Worm (Caenorhabditis elegans): ENCODE measurements around the gene F42A9.17.

Gene F42A9.17

ce11 chrIV:8631033-8631432 is 19.3 kb upstream of the F42A9.17 start, which contains the start of gene dgk-4:
TSS of gene dgk-4 (plus strand) at chrIV:8631333.
- TF ChIP-seq ZK185.1 (tag; optimal IDR thresholded peaks at IDR 0.05; ENCODE audit: poor library complexity, severe bottlenecking): no peak
- no peak for TF ChIP-seq aptf-2 (GFP tag; conservative IDR thresholded peaks at IDR 0.05)
- no peak for TF ChIP-seq chd-7 (tag; optimal IDR thresholded peaks at IDR 0.05)
- no peak for TF ChIP-seq lsl-1 (GFP tag; optimal IDR thresholded peaks at IDR 0.05)
- no peak for TF ChIP-seq mxl-1 (tag; optimal IDR thresholded peaks at IDR 0.05)

DNA sequence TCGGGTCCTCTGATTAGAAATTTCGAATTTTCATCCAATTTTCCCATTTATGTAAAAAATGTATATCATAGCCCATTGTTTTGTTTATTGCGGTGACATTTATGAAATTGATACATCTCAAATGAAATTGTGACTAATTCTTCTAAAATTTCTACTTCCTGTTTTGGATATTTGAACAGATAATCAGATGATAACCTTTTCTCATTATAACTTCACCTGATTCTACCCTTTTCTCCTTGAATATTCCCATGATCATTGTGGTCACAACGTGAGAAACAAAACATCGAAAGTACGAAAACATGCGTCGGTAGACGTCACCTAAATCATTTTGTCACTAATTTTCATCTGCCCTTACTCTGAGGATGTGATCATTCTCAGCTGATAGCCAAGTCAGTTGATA is 18.5 kb upstream of the F42A9.17 start:
- no peak for TF ChIP-seq egl-44 (GFP tag; IDR thresholded peaks at IDR 0.05)
- TF ChIP-seq dox-1 (GFP tag; IDR thresholded peaks at IDR 0.05): no peak
- TF ChIP-seq efl-1 (GFP tag; optimal IDR thresholded peaks at IDR 0.05): no peak
- TF ChIP-seq athp-1 (tag; optimal IDR thresholded peaks at IDR 0.05): no peak
- TF ChIP-seq F10E7.11 (tag; optimal IDR thresholded peaks at IDR 0.05): no peak
- no peak for TF ChIP-seq sea-2 (GFP tag; IDR thresholded peaks at IDR 0.05)
- TF ChIP-seq die-1 (tag; optimal IDR thresholded peaks at IDR 0.05): no peak
- no peak for TF ChIP-seq attf-5 (GFP tag; optimal IDR thresholded peaks at IDR 0.05)
- no peak for TF ChIP-seq ztf-22 (GFP tag; optimal IDR thresholded peaks at IDR 0.05)
- no peak for TF ChIP-seq B0035.1 (tag; optimal IDR thresholded peaks at IDR 0.05)
- no peak for TF ChIP-seq nhr-179 (tag; optimal IDR thresholded peaks at IDR 0.05)
- no peak for TF ChIP-seq Y53F4B.3 (GFP tag; IDR thresholded peaks at IDR 0.05)
- no peak for TF ChIP-seq gei-17 (GFP tag; optimal IDR thresholded peaks at IDR 0.05)
- no peak for TF ChIP-seq madf-3 (GFP tag; IDR thresholded peaks at IDR 0.05)

DNA sequence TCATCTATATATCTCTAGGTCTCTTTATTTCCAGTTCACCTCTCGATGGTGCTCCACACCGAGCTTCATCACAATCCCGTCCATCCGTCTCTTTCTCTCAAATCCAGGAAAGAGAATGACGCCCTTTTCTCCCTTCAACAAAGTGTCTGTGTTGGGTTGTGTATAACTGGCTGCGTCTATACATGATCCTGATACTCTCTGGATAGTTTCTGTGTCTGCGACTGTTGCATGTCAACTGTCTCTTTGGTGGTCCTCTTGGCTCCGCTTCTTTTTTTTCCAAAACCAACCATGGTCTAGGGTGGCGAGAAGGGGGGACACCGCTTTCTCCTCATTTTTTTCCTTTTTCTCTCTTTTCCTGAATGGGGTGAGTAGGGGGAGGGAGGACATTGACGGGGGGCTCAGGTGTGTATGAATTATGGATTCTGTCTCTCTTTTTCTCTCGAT is 17.9 kb upstream of the F42A9.17 start:
- TF ChIP-seq chd-7 (tag; optimal IDR thresholded peaks at IDR 0.05) (peak; percentile 53), lag-1 (GFP tag; IDR thresholded peaks at IDR 0.05) (no peak), F55B11.4 (tag; optimal IDR thresholded peaks at IDR 0.05; ENCODE audit: borderline replicate concordance, insufficient read depth) (no peak), gei-17 (GFP tag; optimal IDR thresholded peaks at IDR 0.05) (no peak), somi-1 (GFP tag; optimal IDR thresholded peaks at IDR 0.05) (peak; percentile 4), D2030.7 (GFP tag; IDR thresholded peaks at IDR 0.05) (no peak), egrh-3 (GFP tag; IDR thresholded peaks at IDR 0.05) (no peak), tlf-1 (GFP tag; optimal IDR thresholded peaks at IDR 0.05) (no peak), hmg-1.2 (GFP tag; IDR thresholded peaks at IDR 0.05) (peak; percentile 58; the same call in 1 of the 2 replicates), hmg-20 (GFP tag; IDR thresholded peaks at IDR 0.05) (no peak), cebp-1 (GFP tag; IDR thresholded peaks at IDR 0.05) (no peak), cebp-1 (tag; optimal IDR thresholded peaks at IDR 0.05) (peak; percentile 25), sea-2 (GFP tag; IDR thresholded peaks at IDR 0.05) (no peak), lin-35 (GFP tag; optimal IDR thresholded peaks at IDR 0.05) (peak in 1 of 3 experiments; percentile 73), ztf-3 (GFP tag; optimal IDR thresholded peaks at IDR 0.05) (no peak), ztf-25 (GFP tag; IDR thresholded peaks at IDR 0.05) (no peak), nhr-27 (tag; optimal IDR thresholded peaks at IDR 0.05) (no peak), B0035.1 (tag; optimal IDR thresholded peaks at IDR 0.05) (no peak), zfh-2 (GFP tag; conservative IDR thresholded peaks at IDR 0.05) (peak; percentile 81), mes-4 (tag; optimal IDR thresholded peaks at IDR 0.05) (no peak), K12H6.12 (tag; optimal IDR thresholded peaks at IDR 0.05) (peak; percentile 77), Y67H2A.10 (GFP tag; conservative IDR thresholded peaks at IDR 0.05) (no peak), attf-5 (GFP tag; optimal IDR thresholded peaks at IDR 0.05) (peak; percentile 23), ceh-27 (GFP tag; optimal IDR thresholded peaks at IDR 0.05) (no peak), mcd-1 (GFP tag; IDR thresholded peaks at IDR 0.05) (0 out of 2 replicates have a peak, but pooled peaks have one; percentile 21)
